Fruit fly (Drosophila melanogaster) whole organism, embryonic: ENCODE measurements around the gene Arp10.
A peak's percentile ranks its signal among the peaks of the same experiment; 100 is the strongest.

Experiments
- Abd-B ChIP-seq: fragments of 200-800 bp; sonication (Bioruptor generic); optimal IDR thresholded peaks from 2 replicates; lab custom pipeline; 2018; ENCODE audit warnings: missing biosample characterization, mild to moderate bottlenecking, missing genetic modification characterization, moderate library complexity
- CG10147 ChIP-seq: fragments of 200-800 bp; sonication (Bioruptor generic); optimal IDR thresholded peaks from 2 replicates; lab custom pipeline; 2019; ENCODE audit warnings: missing biosample characterization, mild to moderate bottlenecking, missing genetic modification characterization, moderate library complexity
- CG12071 ChIP-seq: fragments of 200-800 bp; sonication (Bioruptor generic); optimal IDR thresholded peaks from 3 replicates; lab custom pipeline; 2018; ENCODE audit warnings: missing biosample characterization, mild to moderate bottlenecking, missing genetic modification characterization
- CG13775 ChIP-seq: fragments of 200-800 bp; sonication (Bioruptor generic); optimal IDR thresholded peaks from 3 replicates; lab custom pipeline; 2017; ENCODE audit warnings: missing biosample characterization, mild to moderate bottlenecking, missing genetic modification characterization
- CG14050 ChIP-seq: fragments of 200-800 bp; sonication (Bioruptor generic); IDR thresholded peaks from 3 replicates; pipeline ENCODE4 v1.3.6; 2022; ENCODE audit warnings: missing biosample characterization, missing genetic modification characterization
- CG15073 ChIP-seq: fragments of 200-800 bp; sonication (Bioruptor generic); optimal IDR thresholded peaks from 2 replicates; lab custom pipeline; 2016; ENCODE audit warnings: missing biosample characterization, missing genetic modification characterization
- CG15269 ChIP-seq: fragments of 200-800 bp; sonication (Bioruptor generic); optimal IDR thresholded peaks from 2 replicates; lab custom pipeline; 2018; ENCODE audit warnings: missing biosample characterization, mild to moderate bottlenecking, missing genetic modification characterization, moderate library complexity
- CG15696 ChIP-seq: fragments of 200-800 bp; sonication (Bioruptor generic); optimal IDR thresholded peaks from 2 replicates; lab custom pipeline; 2019; ENCODE audit warnings: missing biosample characterization, mild to moderate bottlenecking, missing genetic modification characterization, moderate library complexity
- CG2678 ChIP-seq: fragments of 200-800 bp; sonication (Bioruptor generic); optimal IDR thresholded peaks from 3 replicates; lab custom pipeline; 2019; ENCODE audit warnings: missing biosample characterization, mild to moderate bottlenecking, missing genetic modification characterization, moderate library complexity
- CG3163 ChIP-seq: fragments of 200-800 bp; sonication (Bioruptor generic); optimal IDR thresholded peaks from 3 replicates; lab custom pipeline; 2016; ENCODE audit warnings: missing biosample characterization, missing genetic modification characterization
- CG33557 ChIP-seq: fragments of 200-800 bp; sonication (Bioruptor generic); optimal IDR thresholded peaks from 2 replicates; lab custom pipeline; 2019; ENCODE audit warnings: missing biosample characterization, mild to moderate bottlenecking, missing genetic modification characterization, moderate library complexity
- CG6272 ChIP-seq: fragments of 200-800 bp; sonication (Bioruptor generic); IDR thresholded peaks from 2 replicates; pipeline ENCODE4 v1.3.6; 2022; ENCODE audit warnings: missing biosample characterization, missing genetic modification characterization
- CG6854 ChIP-seq: fragments of 200-800 bp; sonication (Bioruptor generic); optimal IDR thresholded peaks from 3 replicates; lab custom pipeline; 2017; ENCODE audit warnings: missing biosample characterization, mild to moderate bottlenecking, missing genetic modification characterization
- CG9817 ChIP-seq: fragments of 200-800 bp; sonication (Bioruptor generic); optimal IDR thresholded peaks from 2 replicates; lab custom pipeline; 2018; ENCODE audit warnings: missing biosample characterization, mild to moderate bottlenecking, missing genetic modification characterization, moderate library complexity
- CG9932 ChIP-seq: fragments of 200-800 bp; sonication (Bioruptor generic); IDR thresholded peaks from 2 replicates; pipeline ENCODE4 v1.3.6; 2022; ENCODE audit warnings: missing biosample characterization, missing genetic modification characterization
- D19B ChIP-seq: fragments of 200-800 bp; sonication (Bioruptor generic); optimal IDR thresholded peaks from 2 replicates; lab custom pipeline; 2017; ENCODE audit warnings: missing biosample characterization, mild to moderate bottlenecking, missing genetic modification characterization
- E2f1 ChIP-seq: fragments of 200-800 bp; sonication (Bioruptor generic); IDR thresholded peaks from 2 replicates; pipeline ENCODE4 v1.3.6; 2022; ENCODE audit warnings: missing biosample characterization, missing genetic modification characterization
- Fer2 ChIP-seq: fragments of 200-800 bp; sonication (Bioruptor generic); optimal IDR thresholded peaks from 2 replicates; lab custom pipeline; 2018; ENCODE audit warnings: missing biosample characterization, mild to moderate bottlenecking, missing genetic modification characterization, moderate library complexity
- Hand ChIP-seq: fragments of 200-800 bp; sonication (Bioruptor generic); optimal IDR thresholded peaks from 2 replicates; lab custom pipeline; 2017; ENCODE audit warnings: mild to moderate bottlenecking, missing biosample characterization, missing genetic modification reagents, missing genetic modification characterization
- Hr3 ChIP-seq: fragments of 200-800 bp; sonication (Bioruptor generic); optimal IDR thresholded peaks from 3 replicates; lab custom pipeline; 2016; ENCODE audit warnings: missing biosample characterization, missing genetic modification characterization
- Hsf ChIP-seq: fragments of 200-800 bp; sonication (Bioruptor generic); optimal IDR thresholded peaks from 3 replicates; lab custom pipeline; 2016; ENCODE audit warnings: missing biosample characterization, missing genetic modification characterization
- Sry-δ ChIP-seq: fragments of 200-800 bp; sonication (Bioruptor generic); optimal IDR thresholded peaks from 2 replicates; lab custom pipeline; 2016; ENCODE audit warnings: missing biosample characterization, missing genetic modification characterization
- Trl ChIP-seq, 3 experiments: fragments of >200 bp in 2 of 3; fragments of 200-800 bp in 1 of 3; sonication (Bioruptor generic) in 1 of 3; optimal IDR thresholded peaks; 2 replicates in 1 of 3; 3 replicates in 2 of 3; lab custom pipeline; 2016 to 2017; ENCODE audit warnings: missing biosample characterization in 1 of 3, missing genetic modification characterization in 1 of 3
- Xbp1 ChIP-seq: fragments of 200-800 bp; sonication (Bioruptor generic); optimal IDR thresholded peaks from 3 replicates; lab custom pipeline; 2016; ENCODE audit warnings: missing biosample characterization, mild to moderate bottlenecking, missing genetic modification characterization
- amos ChIP-seq: fragments of 200-800 bp; sonication (Bioruptor generic); IDR thresholded peaks from 2 replicates; pipeline ENCODE4 v1.3.6; 2022; ENCODE audit warnings: missing biosample characterization, missing genetic modification characterization; ENCODE audit not compliant: partially characterized antibody
- caup ChIP-seq: fragments of 200-800 bp; sonication (Bioruptor generic); optimal IDR thresholded peaks from 3 replicates; lab custom pipeline; 2017; ENCODE audit warnings: missing biosample characterization, mild to moderate bottlenecking, missing genetic modification characterization, moderate library complexity; ENCODE audit not compliant: severe bottlenecking
- crc ChIP-seq: fragments of 200-800 bp; sonication (Bioruptor generic); optimal IDR thresholded peaks from 2 replicates; lab custom pipeline; 2016; ENCODE audit warnings: missing biosample characterization, missing genetic modification characterization
- emc ChIP-seq: fragments of 200-800 bp; sonication (Bioruptor generic); optimal IDR thresholded peaks from 2 replicates; lab custom pipeline; 2016; ENCODE audit warnings: missing biosample characterization, missing genetic modification characterization
- en ChIP-seq: fragments of 200-800 bp; sonication (Bioruptor generic); optimal IDR thresholded peaks from 2 replicates; lab custom pipeline; 2016; ENCODE audit warnings: missing biosample characterization, missing genetic modification characterization
- ewg ChIP-seq: fragments of 200-800 bp; sonication (Bioruptor generic); optimal IDR thresholded peaks from 3 replicates; lab custom pipeline; 2017; ENCODE audit warnings: mild to moderate bottlenecking, missing biosample characterization, missing genetic modification reagents, missing genetic modification characterization
- fd96Cb ChIP-seq: fragments of 200-800 bp; sonication (Bioruptor generic); optimal IDR thresholded peaks from 2 replicates; lab custom pipeline; 2018; ENCODE audit warnings: missing biosample characterization, mild to moderate bottlenecking, missing genetic modification characterization, moderate library complexity
- gcm ChIP-seq: fragments of 200-800 bp; sonication (Bioruptor generic); optimal IDR thresholded peaks from 2 replicates; lab custom pipeline; 2019; ENCODE audit warnings: missing biosample characterization, mild to moderate bottlenecking, missing genetic modification characterization, moderate library complexity
- gfzf ChIP-seq: fragments of 200-800 bp; sonication (Bioruptor generic); optimal IDR thresholded peaks from 2 replicates; lab custom pipeline; 2016; ENCODE audit warnings: missing biosample characterization, mild to moderate bottlenecking, missing genetic modification characterization, moderate library complexity
- hbn ChIP-seq: fragments of 200-800 bp; sonication (Bioruptor generic); IDR thresholded peaks from 2 replicates; pipeline ENCODE4 v1.3.6; 2022; ENCODE audit warnings: missing biosample characterization, missing genetic modification characterization; ENCODE audit not compliant: partially characterized antibody
- jigr1 ChIP-seq: fragments of 200-800 bp; sonication (Bioruptor generic); IDR thresholded peaks from 3 replicates; pipeline ENCODE4 v1.3.6; 2022; ENCODE audit warnings: missing biosample characterization, missing genetic modification characterization
- lilli ChIP-seq: fragments of 200-800 bp; sonication (Bioruptor generic); optimal IDR thresholded peaks from 3 replicates; lab custom pipeline; 2016; ENCODE audit warnings: missing biosample characterization, missing genetic modification characterization
- pan ChIP-seq, 4 experiments: fragments of >200 bp in 3 of 4; fragments of 200-800 bp in 1 of 4; sonication (Bioruptor generic) in 1 of 4; optimal IDR thresholded peaks in 3 of 4; IDR thresholded peaks in 1 of 4; 2 replicates each; pipeline versions ENCODE4 v1.3.6 to Lab custom; 2017 to 2022; ENCODE audit warnings: missing biosample characterization in 2 of 4, missing genetic modification characterization in 2 of 4, mixed read lengths in 1 of 4
- pros ChIP-seq: fragments of 200-800 bp; sonication (Bioruptor generic); optimal IDR thresholded peaks from 3 replicates; lab custom pipeline; 2019; ENCODE audit warnings: missing biosample characterization, mild to moderate bottlenecking, missing genetic modification characterization, moderate library complexity
- pum ChIP-seq: fragments of 200-800 bp; sonication (Bioruptor generic); optimal IDR thresholded peaks from 2 replicates; lab custom pipeline; 2016; ENCODE audit warnings: missing biosample characterization, missing genetic modification characterization
- repo ChIP-seq: fragments of 200-800 bp; sonication (Bioruptor generic); optimal IDR thresholded peaks from 2 replicates; lab custom pipeline; 2016; ENCODE audit warnings: missing biosample characterization, missing genetic modification characterization
- sens ChIP-seq: fragments of 200-800 bp; sonication (Bioruptor generic); peaks from one replicate; lab custom pipeline; 2016; ENCODE audit warnings: missing biosample characterization, missing genetic modification characterization
- sim ChIP-seq: fragments of 200-800 bp; sonication (Bioruptor generic); IDR thresholded peaks from 2 replicates; pipeline ENCODE4 v1.3.6; 2022; ENCODE audit warnings: missing biosample characterization, missing genetic modification characterization
- slp2 ChIP-seq: fragments of 200-800 bp; sonication (Bioruptor generic); optimal IDR thresholded peaks from 2 replicates; lab custom pipeline; 2016; ENCODE audit warnings: missing biosample characterization, missing genetic modification characterization
- so ChIP-seq: fragments of 200-800 bp; sonication (Bioruptor generic); IDR thresholded peaks from 3 replicates; pipeline ENCODE4 v1.3.6; 2022; ENCODE audit warnings: missing biosample characterization, missing genetic modification characterization
- sr ChIP-seq: fragments of 200-800 bp; sonication (Bioruptor generic); IDR thresholded peaks from 3 replicates; pipeline ENCODE4 v1.3.6; 2022; ENCODE audit warnings: missing biosample characterization, missing genetic modification characterization
- ssp ChIP-seq: fragments of 200-800 bp; sonication (Bioruptor generic); IDR thresholded peaks from 2 replicates; pipeline ENCODE4 v1.3.6; 2022; ENCODE audit warnings: missing biosample characterization, missing genetic modification characterization
- sug ChIP-seq: fragments of 200-800 bp; optimal IDR thresholded peaks from 2 replicates; lab custom pipeline; 2019; ENCODE audit warnings: missing biosample characterization, mild to moderate bottlenecking, missing genetic modification characterization, moderate library complexity
- toy ChIP-seq: fragments of 200-800 bp; sonication (Bioruptor generic); IDR thresholded peaks from 2 replicates; pipeline ENCODE4 v1.3.6; 2022; ENCODE audit warnings: missing biosample characterization, missing genetic modification characterization
- usp ChIP-seq: fragments of >200 bp; optimal IDR thresholded peaks from 2 replicates; lab custom pipeline; 2017; ENCODE audit warnings: missing biosample characterization, missing genetic modification characterization

The Arp10 gene

dm6 chrX:19651757-19652419 lies 5.9 kb upstream of the Arp10 start, which contains the start of the genes Ranbp21 and Elys (continued):
- TF ChIP-seq toy (GFP tag; lab: Robert Waterston, UW) (no peak), E2f1 (peak; percentile 42; the same call in 1 of the 2 replicates), Fer2 (tag; lab: Kevin White, UChicago) (no peak), ewg (GFP tag; lab: Kevin White, UChicago) (no peak), amos (GFP tag; lab: Robert Waterston, UW) (peak; percentile 55; the same call in 1 of the 2 replicates), CG6272 (GFP tag; lab: Robert Waterston, UW) (peak; percentile 40; the same call in 1 of the 2 replicates), ssp (GFP tag; lab: Robert Waterston, UW) (peak; percentile 47), CG6854 (GFP tag; lab: Kevin White, UChicago) (no peak), caup (GFP tag; lab: Kevin White, UChicago) (no peak), jigr1 (GFP tag; lab: Robert Waterston, UW) (no peak), slp2 (GFP tag; lab: Kevin White, UChicago) (peak; percentile 53), gcm (GFP tag; lab: Kevin White, UChicago) (no peak), sug (no peak), so (GFP tag; lab: Robert Waterston, UW) (no peak), pum (GFP tag; lab: Kevin White, UChicago) (peak; percentile 76), CG15073 (GFP tag; lab: Kevin White, UChicago) (no peak), sr (no peak), CG3163 (peak; percentile 21), Trl (optimal IDR thresholded peaks at IDR 0.05; lab: Kevin White, UChicago) (peak in 1 of 2 experiments; percentile 25), Trl (GFP tag; optimal IDR thresholded peaks at IDR 0.05; lab: Kevin White, UChicago) (peak; percentile 44), CG2678 (tag; lab: Kevin White, UChicago) (no peak), CG10147 (GFP tag; lab: Kevin White, UChicago) (no peak), lilli (GFP tag; lab: Kevin White, UChicago) (peak; percentile 69), en (no peak), pros (no peak), CG9932 (GFP tag; lab: Robert Waterston, UW) (peak; percentile 66), gfzf (GFP tag; lab: Kevin White, UChicago) (peak; percentile 28), Xbp1 (peak; percentile 67), Abd-B (peak; percentile 37), Hsf (GFP tag; lab: Kevin White, UChicago) (peak; percentile 69), CG14050 (no peak), CG15696 (tag; lab: Kevin White, UChicago) (no peak), sim (GFP tag; lab: Robert Waterston, UW) (no peak), fd96Cb (tag; lab: Kevin White, UChicago) (peak; percentile 14), CG15269 (tag; lab: Kevin White, UChicago) (no peak), sens (peak; percentile 94), CG33557 (peak; percentile 7), CG13775 (peak; percentile 58), emc (no peak), CG9817 (tag; lab: Kevin White, UChicago) (peak; percentile 50), CG12071 (GFP tag; lab: Kevin White, UChicago) (no peak), D19B (GFP tag; lab: Kevin White, UChicago) (no peak), crc (GFP tag; lab: Kevin White, UChicago) (peak; percentile 37), hbn (GFP tag; lab: Robert Waterston, UW) (no peak), repo (GFP tag; lab: Kevin White, UChicago) (no peak), usp (GFP tag; lab: Kevin White, UChicago) (no peak), Hand (GFP tag; lab: Kevin White, UChicago) (no peak), Sry-δ (GFP tag; lab: Kevin White, UChicago) (peak; percentile 79), Hr3 (GFP tag; lab: Kevin White, UChicago) (peak; percentile 46), pan (optimal IDR thresholded peaks at IDR 0.05; lab: Kevin White, UChicago) (no peak), pan (GFP tag; optimal IDR thresholded peaks at IDR 0.05 in 1 of 2, IDR thresholded peaks at IDR 0.05 in 1 of 2) (peak in 1 of 2 experiments; percentile 68)
